Fruit fly (Drosophila melanogaster) whole organism, embryonic: ENCODE measurements around the gene topi.

Source experiments
- Doc2 ChIP-seq: fragments of 200-800 bp; sonication (Bioruptor generic); IDR thresholded peaks from 2 replicates; pipeline ENCODE4 v1.3.6; 2022; ENCODE audit warnings: missing biosample characterization, missing genetic modification characterization
- HLH3B ChIP-seq: fragments of 200-800 bp; sonication (Bioruptor generic); IDR thresholded peaks from 2 replicates; pipeline ENCODE4 v1.3.6; 2022; ENCODE audit warnings: missing biosample characterization, missing genetic modification characterization
- eyg ChIP-seq: fragments of 200-800 bp; sonication (Bioruptor generic); optimal IDR thresholded peaks from 3 replicates; lab custom pipeline; 2016; ENCODE audit warnings: missing biosample characterization, missing genetic modification characterization
- kay ChIP-seq: fragments of 200-800 bp; sonication (Bioruptor generic); optimal IDR thresholded peaks from 2 replicates; lab custom pipeline; 2016; ENCODE audit warnings: missing biosample characterization, missing genetic modification characterization
- otp ChIP-seq: fragments of 200-800 bp; sonication (Bioruptor generic); IDR thresholded peaks from 3 replicates; pipeline ENCODE4, ENCODE4 v1.3.6; 2022; ENCODE audit warnings: missing biosample characterization, missing genetic modification characterization
- vvl ChIP-seq: fragments of 200-800 bp; sonication (Bioruptor generic); IDR thresholded peaks from 2 replicates; pipeline ENCODE4 v1.3.6; 2022; ENCODE audit warnings: missing biosample characterization, missing genetic modification characterization

DNA sequence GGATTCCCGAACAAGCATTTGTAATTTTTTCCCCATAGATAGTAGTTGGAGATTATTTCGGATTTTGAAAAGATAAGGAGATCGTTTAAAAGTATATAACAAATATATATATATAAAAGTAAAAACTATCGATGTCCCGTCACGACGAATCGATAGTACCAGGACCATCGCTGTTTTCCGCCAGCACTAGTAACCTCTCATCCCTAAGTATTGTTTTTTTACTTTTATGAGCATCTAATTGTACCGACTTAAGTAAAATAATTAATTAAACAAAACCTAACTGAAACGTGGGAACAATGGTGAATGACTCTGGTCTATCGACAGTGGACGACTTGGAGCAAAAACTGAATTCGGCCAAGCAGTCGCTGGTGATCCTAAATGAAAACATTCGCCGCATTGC lies 34.2 kb upstream of the topi start, which contains the start of gene Pnn:
- TF ChIP-seq Doc2 (GFP tag; lab: Robert Waterston, UW) (no peak), HLH3B (GFP tag; lab: Robert Waterston, UW) (no peak), kay (GFP tag; lab: Kevin White, UChicago) (no peak), eyg (GFP tag; lab: Kevin White, UChicago) (no peak), otp (GFP tag; lab: Robert Waterston, UW) (no peak), vvl (no peak)
